Worm (Caenorhabditis elegans): Measurements from ENCODE around the gene F53H4.4.

- TF ChIP-seq egl-27 (tag; optimal IDR thresholded peaks at IDR 0.05) (no peak), unc-62 (GFP tag; optimal IDR thresholded peaks at IDR 0.05) (no peak), mab-9 (GFP tag; IDR thresholded peaks at IDR 0.05) (no peak), zip-4 (GFP tag; optimal IDR thresholded peaks at IDR 0.05) (no peak)
Observed at ce11 chrX:15856853-15857252, 9.3 kb upstream of the F53H4.4 start, which contains the start of gene F53H4.2.
